Worm (Caenorhabditis elegans) whole organism, mixed stage, embryonic: ENCODE measurements around the gene phg-1.

Experiments used
- ces-1 ChIP-seq: fragments of 150-350 bp; optimal IDR thresholded peaks from 2 replicates; lab custom pipeline; 2014; ENCODE audit warnings: missing biosample characterization, missing genetic modification reagents, missing genetic modification characterization
- elt-3 ChIP-seq: fragments of 150-350 bp; optimal IDR thresholded peaks from 2 replicates; lab custom pipeline; 2014; ENCODE audit warnings: missing biosample characterization, missing genetic modification characterization
- lsy-2 ChIP-seq: fragments of 150-350 bp; optimal IDR thresholded peaks from 2 replicates; lab custom pipeline; 2014; ENCODE audit warnings: missing biosample characterization, missing genetic modification characterization
- snpc-4 ChIP-seq: fragments of 150-350 bp; optimal IDR thresholded peaks from 2 replicates; lab custom pipeline; 2014; ENCODE audit warnings: missing biosample characterization, missing genetic modification characterization

DNA sequence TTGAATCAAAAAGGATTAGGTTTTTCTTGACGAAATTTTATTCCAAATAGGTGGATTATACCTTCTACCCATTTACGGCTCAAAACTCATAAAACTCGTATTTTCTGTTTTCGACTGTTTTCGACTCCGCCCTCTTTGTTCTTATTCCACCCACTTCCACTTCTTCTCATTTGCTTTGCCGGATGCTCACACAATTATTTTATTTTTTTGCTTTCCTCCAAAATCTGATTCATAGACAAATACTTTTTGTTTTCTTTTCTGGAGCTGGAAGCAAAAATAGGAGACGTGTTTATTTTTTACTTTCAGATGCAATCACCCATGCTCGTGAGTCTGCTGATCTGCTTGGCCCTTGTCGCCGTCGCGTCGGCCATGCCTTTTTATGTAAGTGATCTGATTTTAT lies 17.6 kb downstream of the phg-1 start, which contains the start of gene nlp-63:
- TF ChIP-seq elt-3 (no peak), snpc-4 (tag; lab: Kevin White, UChicago) (no peak), ces-1 (GFP tag; lab: Kevin White, UChicago) (no peak), lsy-2 (tag; lab: Kevin White, UChicago) (no peak)
